Worm (Caenorhabditis elegans): ENCODE data around the gene cyp-31A5.

DNA sequence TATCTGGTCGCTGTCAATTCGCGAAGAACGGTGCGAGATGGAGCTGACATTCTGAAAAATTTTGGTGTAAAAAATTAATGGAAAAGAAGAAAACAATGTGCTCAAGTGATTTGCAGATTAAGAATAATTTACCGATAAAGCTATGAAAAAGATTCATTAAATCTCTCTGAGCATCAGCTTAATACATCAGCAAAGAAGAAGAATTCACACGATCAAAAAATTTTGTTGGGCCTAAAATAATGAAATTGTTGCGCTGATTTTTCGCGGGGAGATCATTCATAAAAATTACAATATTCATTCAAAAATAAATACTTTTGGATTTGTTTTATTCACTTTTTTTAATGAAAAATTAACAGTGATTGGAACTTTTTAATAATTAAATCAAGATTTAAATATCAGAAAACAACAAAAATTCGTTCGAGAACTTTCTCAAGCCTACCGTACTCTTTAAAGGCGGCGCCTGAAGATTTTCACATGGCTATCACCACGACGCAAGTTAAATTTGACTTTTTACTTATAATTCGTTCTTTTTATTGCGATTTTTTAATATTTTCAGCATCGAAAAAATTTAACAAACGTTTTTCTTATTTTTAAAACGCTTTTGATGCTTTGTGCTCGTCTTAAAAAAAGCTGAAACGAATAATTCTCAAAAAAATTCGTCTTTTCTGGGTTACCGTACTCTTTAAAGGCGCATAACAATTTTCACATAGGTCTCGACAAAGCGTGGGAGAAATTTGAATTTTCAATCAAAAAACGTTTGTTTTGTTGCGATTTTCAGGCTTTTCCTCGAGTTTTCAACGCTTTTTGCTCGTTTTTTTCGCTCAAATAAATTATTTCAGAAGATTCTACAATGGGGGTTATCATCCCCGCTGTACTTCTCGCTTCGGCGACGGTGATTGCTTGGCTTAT, at the start of gene cyp-31A5, which contains the start of gene memi-2:
- TF ChIP-seq snpc-4 (tag; optimal IDR thresholded peaks at IDR 0.05) (no peak), nhr-28 (tag; optimal IDR thresholded peaks at IDR 0.05) (no peak)
